Worm (Caenorhabditis elegans) whole organism, L4/young adult: ENCODE data around the gene mlt-11.

Source experiments
- W03F9.2 ChIP-seq: fragments of 150-350 bp; optimal IDR thresholded peaks from 2 replicates; lab custom pipeline; 2014; ENCODE audit warnings: missing biosample characterization, missing genetic modification characterization
- dao-5 ChIP-seq: sonication (generic microtip); optimal IDR thresholded peaks from 2 replicates; lab custom pipeline; 2016; ENCODE audit warnings: missing genotype, missing genetic modification characterization, moderate library complexity, missing compliant biosample characterization
- him-1 ChIP-seq: sonication (generic microtip); optimal IDR thresholded peaks from 2 replicates; lab custom pipeline; 2016; ENCODE audit warnings: missing genotype, missing genetic modification reagents, missing genetic modification characterization, missing compliant biosample characterization

The mlt-11 gene

DNA sequence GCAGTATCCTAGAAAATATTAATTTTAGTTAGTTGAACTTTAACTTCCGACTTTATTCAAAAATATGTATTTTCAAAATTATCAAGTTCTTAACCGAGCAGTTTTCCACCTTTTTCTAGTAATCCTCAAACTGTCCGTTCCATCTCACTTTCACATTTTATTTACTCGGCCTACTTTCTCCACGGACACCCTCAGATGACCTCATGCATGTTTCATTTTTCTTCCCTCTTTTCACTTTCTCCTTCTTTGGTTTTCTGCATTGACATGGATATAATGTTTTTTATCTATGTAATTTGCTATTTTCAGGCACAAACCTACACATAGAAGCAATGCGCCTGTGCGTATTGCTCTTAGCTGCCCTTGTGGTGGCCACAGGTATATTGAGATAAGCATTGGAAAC lies at the start of gene mlt-11:
Gene mlt-11 (plus strand): TSS at position 301 of the 400 bp plus-strand sequence.
- no peak for TF ChIP-seq dao-5 (tag; lab: Kevin White, UChicago)
- TF ChIP-seq him-1 (tag; lab: Kevin White, UChicago), result no peak
- TF ChIP-seq W03F9.2 (tag; lab: Kevin White, UChicago), result no peak

DNA sequence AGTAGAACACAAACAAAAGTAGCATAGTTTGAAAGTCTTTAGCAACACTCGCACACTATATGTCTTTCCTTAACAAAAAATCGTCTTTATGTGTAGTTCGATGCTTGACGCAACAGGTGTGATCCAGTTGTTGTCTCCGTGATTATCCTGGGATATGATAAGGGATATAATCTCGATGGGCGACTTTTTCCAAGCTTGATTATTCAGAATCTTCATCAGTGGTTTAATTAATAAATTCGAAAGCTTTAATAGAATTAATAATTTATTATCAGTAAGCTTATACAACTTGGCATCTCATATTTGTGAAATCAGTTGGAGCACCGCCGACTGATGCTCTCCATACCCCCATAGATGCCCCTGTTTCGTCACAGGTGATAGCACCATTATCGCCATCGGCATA lies 48.4 kb upstream of the mlt-11 start, which contains the start of gene F46B3.7:
Gene F46B3.7 (minus strand): TSS at position 101 of the 400 bp plus-strand sequence.
- no peak for TF ChIP-seq him-1 (tag; lab: Kevin White, UChicago)
- no peak for TF ChIP-seq dao-5 (tag; lab: Kevin White, UChicago)
- no peak for TF ChIP-seq W03F9.2 (tag; lab: Kevin White, UChicago)

DNA sequence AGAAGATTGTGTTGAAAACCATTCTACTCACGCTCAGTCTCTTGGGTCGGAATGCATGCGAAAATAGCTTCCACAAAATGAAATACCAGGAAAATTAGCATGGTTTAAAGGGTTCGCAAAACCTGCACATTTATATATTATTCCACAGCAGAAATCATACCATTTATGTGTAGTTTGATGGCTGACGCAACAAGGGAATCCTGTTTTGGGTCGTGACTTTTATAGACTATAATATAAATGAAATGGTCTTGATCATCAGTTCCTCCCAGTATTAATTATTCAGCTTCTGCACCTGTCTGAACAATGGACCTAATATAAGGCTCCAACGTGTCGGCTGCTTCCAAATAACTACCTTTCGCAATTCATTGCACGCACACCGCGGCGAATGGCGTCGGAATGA lies 43.9 kb upstream of the mlt-11 start, which contains the start of gene F46B3.8:
Gene F46B3.8 (minus strand): TSS at position 101 of the 400 bp plus-strand sequence.
- no peak for TF ChIP-seq dao-5 (tag; lab: Kevin White, UChicago)
- no peak for TF ChIP-seq W03F9.2 (tag; lab: Kevin White, UChicago)
- TF ChIP-seq him-1 (tag; lab: Kevin White, UChicago), result no peak

DNA sequence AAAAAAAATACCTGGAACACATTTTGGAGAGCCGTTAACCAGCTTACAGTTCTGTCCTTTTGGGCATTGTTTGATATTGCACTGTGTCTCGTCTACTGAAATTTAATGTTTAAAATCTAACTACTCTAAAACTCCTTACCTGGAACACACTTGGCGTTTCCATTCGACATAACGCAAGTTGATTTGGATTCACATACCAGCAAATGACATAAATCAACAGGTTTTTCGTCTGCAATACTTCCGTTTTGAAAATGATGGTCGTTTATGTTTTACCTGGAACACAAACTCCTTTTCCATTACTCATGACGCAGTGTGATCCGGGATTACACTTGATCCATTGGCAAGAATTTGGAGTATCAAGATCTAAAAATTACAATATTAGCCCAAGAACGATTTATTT lies 41.7 kb upstream of the mlt-11 start:
- no peak for TF ChIP-seq W03F9.2 (tag; lab: Kevin White, UChicago)

DNA sequence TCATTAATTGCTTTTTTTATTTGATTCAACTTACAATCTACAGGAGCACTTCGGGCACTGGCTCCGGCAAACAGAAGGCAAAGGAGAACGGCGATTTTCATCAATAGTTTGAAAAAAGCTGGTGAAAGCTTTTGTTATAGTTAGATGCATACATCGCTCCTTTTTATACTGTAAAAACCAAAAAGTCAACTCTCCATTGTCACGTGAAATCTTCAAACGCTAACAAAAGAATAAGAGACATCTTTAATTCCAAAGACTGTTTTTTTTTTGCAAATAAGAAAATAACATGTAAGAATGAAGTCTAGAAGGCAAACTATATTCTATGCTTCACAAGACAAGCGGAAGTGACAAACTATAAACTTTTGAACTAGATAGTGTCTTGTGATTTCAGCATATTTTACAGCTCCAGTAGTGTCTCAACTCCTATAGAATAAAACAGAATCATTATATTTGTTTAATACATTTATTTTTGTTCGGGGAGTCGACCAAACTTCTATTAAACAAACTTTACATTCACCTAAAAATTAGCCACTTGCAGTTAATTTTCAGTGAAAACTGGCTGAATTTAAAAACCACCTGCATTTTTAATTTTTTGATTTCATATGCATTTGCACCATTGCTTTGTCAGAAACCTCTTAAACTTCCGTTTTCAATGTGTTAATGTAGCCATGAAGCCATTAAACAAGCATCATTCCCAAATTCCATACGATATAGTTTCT lies 40.8 kb upstream of the mlt-11 start, which contains the start of the genes F46B3.9 and srz-18:
Gene F46B3.9 (minus strand): TSS at position 101 of the 719 bp plus-strand sequence.
Gene srz-18 (plus strand): TSS at position 669 of the 719 bp plus-strand sequence.
- TF ChIP-seq W03F9.2 (tag; lab: Kevin White, UChicago) (no peak), dao-5 (tag; lab: Kevin White, UChicago) (no peak), him-1 (tag; lab: Kevin White, UChicago) (no peak)

DNA sequence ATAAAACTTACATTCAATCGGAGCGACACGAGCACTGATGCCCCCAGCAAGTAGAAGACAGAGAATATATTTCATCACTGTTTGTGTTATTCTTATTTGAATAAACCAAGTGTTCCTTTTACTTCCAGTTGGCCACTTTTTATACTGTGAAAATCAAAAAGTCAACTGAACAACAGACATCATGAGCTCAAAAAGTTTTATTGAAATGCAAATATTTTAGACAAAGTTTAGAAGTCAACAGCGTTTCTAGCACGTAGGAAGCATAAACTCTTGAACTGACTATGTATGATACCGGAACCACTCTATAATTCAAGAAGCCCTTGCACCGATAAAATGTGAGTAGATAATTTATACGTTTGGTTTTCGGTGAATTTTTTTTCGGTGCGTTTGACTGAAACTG lies 35.8 kb upstream of the mlt-11 start, which contains the start of gene F46B3.14:
Gene F46B3.14 (minus strand): TSS at position 101 of the 400 bp plus-strand sequence.
- TF ChIP-seq dao-5 (tag; lab: Kevin White, UChicago) (no peak), W03F9.2 (tag; lab: Kevin White, UChicago) (no peak), him-1 (tag; lab: Kevin White, UChicago) (no peak)

DNA sequence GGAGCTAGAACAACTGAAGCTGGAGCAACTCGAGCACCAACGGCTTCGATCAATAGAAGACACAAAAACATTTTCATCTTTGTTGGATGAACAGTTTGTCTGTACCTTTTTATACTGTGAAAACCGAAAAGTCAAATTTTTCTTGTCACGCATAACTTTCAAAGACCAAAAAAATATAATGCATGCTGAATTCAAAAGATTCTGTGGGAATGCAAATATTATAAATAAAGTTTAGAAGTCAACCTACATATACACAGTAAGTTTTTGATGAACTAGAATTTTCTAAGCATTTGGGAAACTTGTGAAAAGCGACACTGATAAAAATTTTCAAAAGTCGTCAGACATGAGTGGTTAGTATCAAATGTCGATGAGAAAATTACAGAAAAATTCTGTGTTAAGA lies 33.4 kb upstream of the mlt-11 start, which contains the start of gene F46B3.15:
Gene F46B3.15 (minus strand): TSS at position 101 of the 400 bp plus-strand sequence.
- no peak for TF ChIP-seq dao-5 (tag; lab: Kevin White, UChicago)
- no peak for TF ChIP-seq W03F9.2 (tag; lab: Kevin White, UChicago)
- no peak for TF ChIP-seq him-1 (tag; lab: Kevin White, UChicago)

DNA sequence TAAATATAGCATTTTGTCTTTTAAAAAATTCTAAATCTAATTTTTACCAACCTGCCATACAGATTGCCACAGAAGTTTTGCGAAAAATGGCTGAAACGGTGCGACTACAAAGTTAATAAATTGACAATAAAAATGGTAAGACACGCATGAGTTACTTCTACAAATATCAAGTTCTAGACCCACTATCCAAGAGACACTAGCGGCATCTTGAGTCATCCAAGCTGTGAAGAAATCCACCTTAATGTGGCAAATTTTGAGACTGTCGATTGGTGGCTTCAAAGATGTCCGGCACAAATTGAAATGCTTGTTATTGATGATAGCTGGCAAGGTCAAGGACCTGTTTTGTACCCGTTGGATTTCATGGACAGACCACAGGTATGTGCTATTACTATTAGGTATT lies 32.7 kb upstream of the mlt-11 start, which contains the start of gene F46B3.16:
Gene F46B3.16 (plus strand): TSS at position 301 of the 400 bp plus-strand sequence.
- TF ChIP-seq W03F9.2 (tag; lab: Kevin White, UChicago), result no peak
- TF ChIP-seq dao-5 (tag; lab: Kevin White, UChicago), result no peak
- no peak for TF ChIP-seq him-1 (tag; lab: Kevin White, UChicago)

DNA sequence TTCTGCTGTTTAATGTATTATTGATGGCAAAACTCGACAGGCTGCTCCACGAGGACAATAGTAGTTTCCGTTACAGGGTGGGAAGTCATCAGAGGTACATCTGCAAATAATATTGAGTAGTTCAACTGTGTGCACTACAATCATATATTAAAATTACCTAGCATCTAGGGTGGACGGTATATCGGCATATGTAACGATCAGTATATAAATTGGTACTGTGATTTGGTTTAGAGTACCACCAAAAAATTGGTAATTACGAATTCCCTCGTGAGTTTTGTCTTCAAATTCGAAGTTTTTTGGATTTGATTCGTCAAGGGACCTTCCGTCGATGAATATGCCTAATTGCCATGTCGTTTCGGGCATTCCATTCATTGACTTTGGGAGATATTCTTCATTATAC lies 30.1 kb upstream of the mlt-11 start, which contains the start of gene ttr-13:
Gene ttr-13 (minus strand): TSS at position 101 of the 400 bp plus-strand sequence.
- no peak for TF ChIP-seq W03F9.2 (tag; lab: Kevin White, UChicago)
- TF ChIP-seq him-1 (tag; lab: Kevin White, UChicago), result no peak
- TF ChIP-seq dao-5 (tag; lab: Kevin White, UChicago), result no peak

DNA sequence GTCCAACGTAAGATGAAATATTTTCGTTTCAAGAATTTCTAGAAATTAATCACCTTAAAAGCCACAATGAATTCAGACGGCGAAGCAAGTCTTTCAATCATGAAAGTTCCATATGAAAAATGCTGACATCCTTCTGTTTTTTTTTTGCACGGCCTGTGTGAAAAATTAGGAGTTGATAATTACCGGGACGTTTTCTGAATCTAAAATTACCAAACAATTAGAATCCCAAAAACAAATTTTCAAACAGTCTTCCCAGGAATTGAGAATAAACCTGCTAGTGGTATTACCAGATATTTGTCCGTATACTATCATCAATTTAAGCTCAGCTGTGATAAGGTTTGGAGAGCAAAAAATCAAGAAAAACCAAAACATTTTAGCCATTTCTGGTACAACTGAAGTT lies 28.7 kb upstream of the mlt-11 start, which contains the start of gene Y44A6B.3:
Gene Y44A6B.3 (minus strand): TSS at position 101 of the 400 bp plus-strand sequence.
- TF ChIP-seq W03F9.2 (tag; lab: Kevin White, UChicago), result no peak
- TF ChIP-seq dao-5 (tag; lab: Kevin White, UChicago), result no peak
- no peak for TF ChIP-seq him-1 (tag; lab: Kevin White, UChicago)

DNA sequence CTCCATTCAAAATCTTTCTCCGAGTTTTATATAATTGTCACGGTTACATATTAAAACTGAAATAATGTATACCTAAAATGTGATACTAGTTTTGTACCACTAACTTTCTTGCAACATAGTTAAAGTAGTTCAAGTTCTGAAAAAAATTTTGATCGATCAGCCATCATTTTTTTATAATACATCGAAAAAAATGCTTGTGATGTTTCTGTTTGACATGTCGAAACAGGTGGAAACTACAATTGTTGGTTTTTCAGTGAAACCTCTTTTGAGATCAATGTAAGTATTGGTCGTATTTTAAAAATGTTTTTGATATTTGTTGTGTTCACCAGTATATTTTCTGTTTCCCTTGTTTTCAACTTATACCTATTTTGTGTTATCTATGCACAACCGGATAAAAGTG lies 27.7 kb upstream of the mlt-11 start, which contains the start of gene srxa-14:
Gene srxa-14 (plus strand): TSS at position 301 of the 400 bp plus-strand sequence.
- no peak for TF ChIP-seq dao-5 (tag; lab: Kevin White, UChicago)
- TF ChIP-seq him-1 (tag; lab: Kevin White, UChicago), result no peak
- TF ChIP-seq W03F9.2 (tag; lab: Kevin White, UChicago), result no peak

DNA sequence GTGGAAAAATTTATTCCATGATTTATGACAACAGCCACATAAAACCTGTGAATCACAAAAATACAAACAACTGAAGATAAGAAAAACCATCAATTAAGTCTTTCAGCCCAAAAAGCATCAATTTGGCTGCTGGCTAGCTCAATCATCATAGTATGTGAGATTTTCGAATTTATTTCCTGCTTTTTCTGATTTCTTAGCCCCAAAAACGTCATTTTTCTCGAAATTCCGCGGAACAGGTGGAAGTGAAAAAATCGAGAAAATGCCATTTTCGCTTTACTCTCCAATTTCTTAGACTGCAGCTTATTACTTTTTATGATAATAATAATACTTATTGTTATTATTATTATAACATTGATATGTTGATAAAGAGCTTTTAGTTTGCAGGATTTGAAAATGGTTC lies 25.1 kb upstream of the mlt-11 start, which contains the start of gene srxa-15:
Gene srxa-15 (plus strand): TSS at position 301 of the 400 bp plus-strand sequence.
- no peak for TF ChIP-seq him-1 (tag; lab: Kevin White, UChicago)
- TF ChIP-seq dao-5 (tag; lab: Kevin White, UChicago), result no peak

DNA sequence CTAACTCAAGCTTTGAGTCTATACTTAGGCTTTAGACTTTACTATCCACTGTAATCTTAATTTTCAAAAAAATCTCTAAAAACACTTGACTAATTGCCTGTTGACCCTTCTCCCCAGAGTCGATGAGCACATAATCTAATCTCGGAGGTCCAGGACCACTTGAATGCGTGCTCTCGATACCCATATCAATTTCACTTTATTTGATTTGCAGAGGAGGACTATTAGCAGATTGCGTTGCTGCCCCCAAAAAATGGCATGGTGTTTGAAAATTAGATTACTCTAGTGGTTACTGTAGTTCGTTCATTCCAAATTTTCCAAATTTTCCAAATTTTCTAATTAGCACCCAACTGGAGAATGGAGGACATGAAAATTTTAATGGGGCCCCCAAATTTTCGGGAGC lies 21.5 kb upstream of the mlt-11 start:
- TF ChIP-seq W03F9.2 (tag; lab: Kevin White, UChicago), result no peak
- no peak for TF ChIP-seq dao-5 (tag; lab: Kevin White, UChicago)
- TF ChIP-seq him-1 (tag; lab: Kevin White, UChicago), result no peak
